Worm (Caenorhabditis elegans) whole organism, L1 larva: ENCODE data around the gene M04D8.5.

ENCODE experiments used
- F16B12.6 ChIP-seq: fragments of 150-350 bp; optimal IDR thresholded peaks from 2 replicates; lab custom pipeline; 2014; ENCODE audit warnings: missing biosample characterization, missing genetic modification characterization
- aly-2 ChIP-seq: fragments of 150-350 bp; optimal IDR thresholded peaks from 2 replicates; lab custom pipeline; 2014; ENCODE audit warnings: missing biosample characterization, missing genetic modification characterization
- blmp-1 ChIP-seq: fragments of 150-350 bp; optimal IDR thresholded peaks from 2 replicates; lab custom pipeline; 2014; ENCODE audit warnings: missing biosample characterization, missing genetic modification characterization
- ceh-63 ChIP-seq: fragments of 200-800 bp; sonication (Bioruptor generic); optimal IDR thresholded peaks from 2 replicates; lab custom pipeline; 2018; ENCODE audit warnings: mild to moderate bottlenecking, missing genetic modification characterization, missing compliant biosample characterization
- ceh-8 ChIP-seq: fragments of 200-800 bp; sonication (Bioruptor generic); optimal IDR thresholded peaks from 2 replicates; lab custom pipeline; 2018; ENCODE audit warnings: mild to moderate bottlenecking, missing genetic modification characterization, moderate library complexity, missing compliant biosample characterization
- ceh-90 ChIP-seq: sonication (generic microtip); optimal IDR thresholded peaks from 2 replicates; lab custom pipeline; 2016; ENCODE audit warnings: missing genetic modification characterization, missing compliant biosample characterization
- efl-3 ChIP-seq: fragments of 200-800 bp; sonication (Bioruptor generic); optimal IDR thresholded peaks from 2 replicates; lab custom pipeline; 2018; ENCODE audit warnings: mild to moderate bottlenecking, missing genetic modification characterization, missing compliant biosample characterization
- fkh-4 ChIP-seq: sonication (generic microtip); optimal IDR thresholded peaks from 2 replicates; lab custom pipeline; 2016; ENCODE audit warnings: missing compliant biosample characterization, missing genetic modification characterization, borderline replicate concordance
- hlh-17 ChIP-seq: fragments of 200-800 bp; sonication (Bioruptor generic); optimal IDR thresholded peaks from 2 replicates; lab custom pipeline; 2018; ENCODE audit warnings: missing genetic modification characterization, mild to moderate bottlenecking, missing compliant biosample characterization, moderate library complexity, borderline replicate concordance
- lin-14 ChIP-seq: fragments of 200-800 bp; sonication (Bioruptor generic); optimal IDR thresholded peaks from 2 replicates; lab custom pipeline; 2018; ENCODE audit warnings: mild to moderate bottlenecking, missing genetic modification characterization, moderate library complexity, missing compliant biosample characterization
- lin-35 ChIP-seq, 2 experiments: fragments of 150-350 bp; optimal IDR thresholded peaks; 2 replicates each; lab custom pipeline; 2014; ENCODE audit warnings: missing biosample characterization in 2 of 2, missing genetic modification characterization in 2 of 2, missing genetic modification reagents in 2 of 2
- lsy-2 ChIP-seq, 2 experiments: fragments of 150-350 bp; optimal IDR thresholded peaks; 2 replicates each; lab custom pipeline; 2014; ENCODE audit warnings: missing biosample characterization in 2 of 2, missing genetic modification characterization in 2 of 2
- mef-2 ChIP-seq: fragments of 150-350 bp; optimal IDR thresholded peaks from 2 replicates; lab custom pipeline; 2014; ENCODE audit warnings: missing biosample characterization, missing genetic modification characterization
- nhr-237 ChIP-seq: fragments of 150-350 bp; optimal IDR thresholded peaks from 2 replicates; lab custom pipeline; 2014; ENCODE audit warnings: missing biosample characterization, missing genetic modification characterization
- nhr-28 ChIP-seq: fragments of 150-350 bp; optimal IDR thresholded peaks from 2 replicates; lab custom pipeline; 2014; ENCODE audit warnings: missing biosample characterization, missing genetic modification characterization
- nhr-76 ChIP-seq: sonication (generic microtip); optimal IDR thresholded peaks from 2 replicates; lab custom pipeline; 2017; ENCODE audit warnings: missing biosample characterization, missing genetic modification characterization
- nhr-77 ChIP-seq: fragments of 150-350 bp; optimal IDR thresholded peaks from 2 replicates; lab custom pipeline; 2014; ENCODE audit warnings: missing biosample characterization, missing genetic modification characterization
- rnt-1 ChIP-seq: sonication (generic microtip); optimal IDR thresholded peaks from 2 replicates; lab custom pipeline; 2016; ENCODE audit warnings: mild to moderate bottlenecking, missing genetic modification characterization, moderate library complexity, missing compliant biosample characterization
- sox-4 ChIP-seq: sonication (generic microtip); optimal IDR thresholded peaks from 2 replicates; lab custom pipeline; 2016; ENCODE audit warnings: missing genetic modification characterization, missing compliant biosample characterization
- unc-130 ChIP-seq: fragments of 150-350 bp; optimal IDR thresholded peaks from 2 replicates; lab custom pipeline; 2017; ENCODE audit warnings: missing biosample characterization, missing genetic modification characterization, inconsistent platforms
- unc-30 ChIP-seq: sonication (generic microtip); optimal IDR thresholded peaks from 2 replicates; lab custom pipeline; 2017; ENCODE audit warnings: missing biosample characterization, missing genetic modification characterization
- xbp-1 ChIP-seq: sonication (generic microtip); optimal IDR thresholded peaks from 2 replicates; lab custom pipeline; 2016; ENCODE audit warnings: missing genetic modification characterization, missing compliant biosample characterization
- zag-1 ChIP-seq: fragments of 150-350 bp; optimal IDR thresholded peaks from 2 replicates; lab custom pipeline; 2014; ENCODE audit warnings: missing biosample characterization, missing genetic modification characterization
- ztf-4 ChIP-seq: fragments of 150-350 bp; optimal IDR thresholded peaks from 2 replicates; lab custom pipeline; 2014; ENCODE audit warnings: missing biosample characterization, missing genetic modification characterization

M04D8.5 gene

ce11 chrIII:9991324-9991723 is 41.8 kb downstream of the M04D8.5 start (continued):
- TF ChIP-seq lin-14 (peak; percentile 74), nhr-237 (tag; lab: Kevin White, UChicago) (no peak)

ce11 chrIII:9988352-9988751 is 44.8 kb downstream of the M04D8.5 start, which contains the start of gene C05B5.1:
TSS of gene C05B5.1 (minus strand) at chrIII:9988452.
- TF ChIP-seq xbp-1 (no peak), blmp-1 (tag; lab: Kevin White, UChicago) (no peak), aly-2 (tag; lab: Kevin White, UChicago) (no peak), hlh-17 (GFP tag; lab: Kevin White, UChicago) (no peak), fkh-4 (tag; lab: Kevin White, UChicago) (no peak), nhr-77 (no peak), unc-30 (tag; lab: Kevin White, UChicago) (no peak), zag-1 (tag; lab: Kevin White, UChicago) (no peak), unc-130 (tag; lab: Kevin White, UChicago) (no peak), sox-4 (tag; lab: Kevin White, UChicago) (no peak)

DNA sequence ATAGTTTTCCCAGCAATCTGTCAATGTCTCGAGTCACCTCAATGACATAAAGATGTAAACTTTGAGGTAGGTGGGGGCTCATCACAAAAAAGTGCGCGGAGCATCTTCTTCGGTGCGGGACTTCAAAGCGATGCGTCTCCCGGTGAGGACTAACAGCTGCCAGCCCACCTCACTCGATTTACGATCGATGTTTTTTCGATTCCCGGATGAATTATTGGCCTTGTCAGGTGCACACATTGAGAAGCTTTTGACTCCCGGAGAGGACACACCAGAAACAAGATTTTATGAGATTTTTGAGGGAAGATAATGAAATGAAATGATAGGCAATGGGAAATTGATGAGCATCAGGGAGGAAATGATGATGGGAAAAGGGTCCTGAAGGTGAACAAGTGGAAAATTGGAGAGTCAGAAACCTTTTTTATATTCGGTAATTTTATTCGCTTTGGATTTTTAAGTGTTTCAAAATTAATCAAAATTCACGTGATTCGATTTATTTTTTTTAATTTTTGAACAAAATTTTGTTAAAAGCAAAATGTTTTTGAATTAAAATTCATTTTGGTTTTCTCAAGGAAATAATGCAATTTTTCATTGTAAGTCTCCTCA is 46.2 kb downstream of the M04D8.5 start, which contains the start of gene C05B5.12:
Gene C05B5.12, plus strand, starts transcription at position 553 of the 603 bp plus-strand sequence.
- TF ChIP-seq rnt-1 (tag; lab: Kevin White, UChicago) (peak; percentile 46), lin-14 (peak; percentile 52), nhr-76 (tag; lab: Kevin White, UChicago) (no peak)
- TF ChIP-seq, all 84 proteins: peak for 2

DNA sequence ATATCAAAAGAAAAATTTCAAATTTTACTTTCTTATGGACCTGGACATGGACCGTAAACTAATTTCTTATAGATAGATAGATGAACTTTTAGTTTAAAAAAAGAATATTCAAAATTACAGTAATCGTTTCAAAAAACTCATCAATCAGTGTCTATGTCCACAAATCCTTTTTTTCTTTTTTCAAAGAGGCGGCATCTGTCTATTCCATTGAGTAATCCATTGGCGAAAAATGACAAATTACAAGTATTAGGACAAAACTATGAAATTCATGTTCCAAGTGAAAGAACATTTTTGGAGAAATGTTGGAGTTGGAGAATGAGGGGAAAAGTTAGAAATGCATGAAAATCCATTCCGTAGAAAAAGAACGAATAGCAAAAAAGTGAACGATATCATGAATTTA is 47.6 kb downstream of the M04D8.5 start:
- TF ChIP-seq mef-2 (tag; lab: Kevin White, UChicago) (no peak), nhr-28 (tag; lab: Kevin White, UChicago) (no peak), zag-1 (tag; lab: Kevin White, UChicago) (no peak), efl-3 (GFP tag; lab: Kevin White, UChicago) (no peak), unc-130 (tag; lab: Kevin White, UChicago) (no peak), ztf-4 (tag; lab: Kevin White, UChicago) (no peak), lin-35 (GFP tag; optimal IDR thresholded peaks at IDR 0.05; lab: Kevin White, UChicago) (no peak), ceh-63 (GFP tag; lab: Kevin White, UChicago) (no peak), F16B12.6 (tag; lab: Kevin White, UChicago) (no peak), lsy-2 (tag; optimal IDR thresholded peaks at IDR 0.05; lab: Kevin White, UChicago) (no peak), ceh-90 (tag; lab: Kevin White, UChicago) (no peak)

ce11 chrIII:9984604-9985003 is 48.5 kb downstream of the M04D8.5 start:
- TF ChIP-seq xbp-1 = no peak
- TF ChIP-seq ceh-8 (GFP tag; lab: Kevin White, UChicago) = peak; percentile 74
